Fruit fly (Drosophila melanogaster) whole organism, embryonic: ENCODE results near the gene CG10195.

ENCODE experiments used
- Atf-2 ChIP-seq: fragments of 200-800 bp; sonication (Bioruptor generic); optimal IDR thresholded peaks from 2 replicates; lab custom pipeline; 2016; ENCODE audit warnings: missing biosample characterization, missing genetic modification characterization
- Atf3 ChIP-seq: fragments of 200-800 bp; sonication (Bioruptor generic); optimal IDR thresholded peaks from 3 replicates; lab custom pipeline; 2016; ENCODE audit warnings: missing biosample characterization, missing genetic modification characterization
- Bdp1 ChIP-seq: fragments of 200-800 bp; sonication (Bioruptor generic); optimal IDR thresholded peaks from 3 replicates; lab custom pipeline; 2016; ENCODE audit warnings: missing biosample characterization, missing genetic modification characterization
- CG1024 ChIP-seq: fragments of 200-800 bp; sonication (Bioruptor generic); IDR thresholded peaks from 2 replicates; pipeline ENCODE4 v1.3.6; 2022; ENCODE audit warnings: missing biosample characterization, missing genetic modification characterization
- CG10267 ChIP-seq: fragments of 200-800 bp; sonication (Bioruptor generic); optimal IDR thresholded peaks from 2 replicates; lab custom pipeline; 2018; ENCODE audit warnings: missing biosample characterization, mild to moderate bottlenecking, missing genetic modification characterization, moderate library complexity
- CG13775 ChIP-seq: fragments of 200-800 bp; sonication (Bioruptor generic); optimal IDR thresholded peaks from 3 replicates; lab custom pipeline; 2017; ENCODE audit warnings: missing biosample characterization, mild to moderate bottlenecking, missing genetic modification characterization
- CG14050 ChIP-seq: fragments of 200-800 bp; sonication (Bioruptor generic); IDR thresholded peaks from 3 replicates; pipeline ENCODE4 v1.3.6; 2022; ENCODE audit warnings: missing biosample characterization, missing genetic modification characterization
- CG15073 ChIP-seq: fragments of 200-800 bp; sonication (Bioruptor generic); optimal IDR thresholded peaks from 2 replicates; lab custom pipeline; 2016; ENCODE audit warnings: missing biosample characterization, missing genetic modification characterization
- CG15269 ChIP-seq: fragments of 200-800 bp; sonication (Bioruptor generic); optimal IDR thresholded peaks from 2 replicates; lab custom pipeline; 2018; ENCODE audit warnings: missing biosample characterization, mild to moderate bottlenecking, missing genetic modification characterization, moderate library complexity
- CG15601 ChIP-seq: fragments of 200-800 bp; sonication (Bioruptor generic); optimal IDR thresholded peaks from 3 replicates; lab custom pipeline; 2019; ENCODE audit warnings: missing biosample characterization, mild to moderate bottlenecking, missing genetic modification characterization, moderate library complexity
- CG1603 ChIP-seq: fragments of 200-800 bp; sonication (Bioruptor generic); optimal IDR thresholded peaks from 2 replicates; lab custom pipeline; 2019; ENCODE audit warnings: missing biosample characterization, mild to moderate bottlenecking, missing genetic modification characterization, moderate library complexity
- CG1792 ChIP-seq: fragments of 200-800 bp; sonication (Bioruptor generic); optimal IDR thresholded peaks from 2 replicates; lab custom pipeline; 2016; ENCODE audit warnings: missing biosample characterization, missing genetic modification characterization
- CG3847 ChIP-seq: fragments of 200-800 bp; sonication (Bioruptor generic); IDR thresholded peaks from 2 replicates; pipeline ENCODE4 v1.3.6; 2022; ENCODE audit warnings: missing biosample characterization, missing genetic modification characterization
- CG3995 ChIP-seq: fragments of 200-800 bp; sonication (Bioruptor generic); optimal IDR thresholded peaks from 3 replicates; lab custom pipeline; 2016; ENCODE audit warnings: missing biosample characterization, missing genetic modification characterization
- CG4617 ChIP-seq: fragments of 200-800 bp; sonication (Bioruptor generic); optimal IDR thresholded peaks from 3 replicates; lab custom pipeline; 2016; ENCODE audit warnings: missing biosample characterization, missing genetic modification characterization, borderline replicate concordance
- CG6689 ChIP-seq: fragments of 200-800 bp; sonication (Bioruptor generic); IDR thresholded peaks from 2 replicates; pipeline ENCODE4 v1.3.6; 2022; ENCODE audit warnings: missing biosample characterization, missing genetic modification characterization
- CG7928 ChIP-seq: fragments of 200-800 bp; sonication (Bioruptor generic); optimal IDR thresholded peaks from 2 replicates; lab custom pipeline; 2017; ENCODE audit warnings: missing biosample characterization, mild to moderate bottlenecking, missing genetic modification characterization
- CG8359 ChIP-seq: fragments of 200-800 bp; sonication (Bioruptor generic); optimal IDR thresholded peaks from 2 replicates; lab custom pipeline; 2017; ENCODE audit warnings: missing biosample characterization, mild to moderate bottlenecking, missing genetic modification characterization, borderline replicate concordance
- CG9797 ChIP-seq: fragments of 200-800 bp; sonication (Bioruptor generic); optimal IDR thresholded peaks from 3 replicates; lab custom pipeline; 2018; ENCODE audit warnings: missing biosample characterization, mild to moderate bottlenecking, missing genetic modification characterization
- CoRest ChIP-seq: fragments of 200-800 bp; sonication (Bioruptor generic); optimal IDR thresholded peaks from 3 replicates; lab custom pipeline; 2018; ENCODE audit warnings: missing biosample characterization, mild to moderate bottlenecking, missing genetic modification characterization, moderate library complexity
- Doc2 ChIP-seq: fragments of 200-800 bp; sonication (Bioruptor generic); IDR thresholded peaks from 2 replicates; pipeline ENCODE4 v1.3.6; 2022; ENCODE audit warnings: missing biosample characterization, missing genetic modification characterization
- Ets65A ChIP-seq: fragments of 200-800 bp; sonication (Bioruptor generic); peaks from one replicate; lab custom pipeline; 2016; ENCODE audit warnings: missing biosample characterization, missing genetic modification characterization
- HLH4C ChIP-seq: fragments of 200-800 bp; sonication (Bioruptor generic); IDR thresholded peaks from 3 replicates; pipeline ENCODE4 v1.3.6; 2022; ENCODE audit warnings: missing biosample characterization, missing genetic modification characterization; ENCODE audit not compliant: partially characterized antibody
- HLH54F ChIP-seq: fragments of 200-800 bp; sonication (Bioruptor generic); optimal IDR thresholded peaks from 3 replicates; lab custom pipeline; 2016; ENCODE audit warnings: missing biosample characterization, missing genetic modification characterization
- Hand ChIP-seq: fragments of 200-800 bp; sonication (Bioruptor generic); optimal IDR thresholded peaks from 2 replicates; lab custom pipeline; 2017; ENCODE audit warnings: mild to moderate bottlenecking, missing biosample characterization, missing genetic modification reagents, missing genetic modification characterization
- HmgD ChIP-seq: fragments of 200-800 bp; sonication (Bioruptor generic); optimal IDR thresholded peaks from 3 replicates; lab custom pipeline; 2016; ENCODE audit warnings: missing biosample characterization, missing genetic modification characterization
- Hmr ChIP-seq: fragments of 200-800 bp; sonication (Bioruptor generic); optimal IDR thresholded peaks from 3 replicates; lab custom pipeline; 2017; ENCODE audit warnings: mild to moderate bottlenecking, missing biosample characterization, missing genetic modification reagents, missing genetic modification characterization
- Lim3 ChIP-seq: fragments of 200-800 bp; sonication (Bioruptor generic); IDR thresholded peaks from 2 replicates; pipeline ENCODE4 v1.3.6; 2022; ENCODE audit warnings: missing biosample characterization, missing genetic modification characterization
- Opbp ChIP-seq: fragments of 200-800 bp; sonication (Bioruptor generic); IDR thresholded peaks from 3 replicates; pipeline ENCODE4 v1.3.6; 2022; ENCODE audit warnings: missing biosample characterization, missing genetic modification characterization; ENCODE audit not compliant: partially characterized antibody
- Ptx1 ChIP-seq: fragments of 200-800 bp; sonication (Bioruptor generic); IDR thresholded peaks from 2 replicates; pipeline ENCODE4 v1.3.6; 2022; ENCODE audit warnings: missing biosample characterization, missing genetic modification characterization
- TFAM ChIP-seq: fragments of 200-800 bp; sonication (Bioruptor generic); optimal IDR thresholded peaks from 2 replicates; lab custom pipeline; 2017; ENCODE audit warnings: missing biosample characterization, missing genetic modification characterization, inconsistent platforms
- Usf ChIP-seq: fragments of 200-800 bp; sonication (Bioruptor generic); optimal IDR thresholded peaks from 2 replicates; lab custom pipeline; 2017; ENCODE audit warnings: missing genotype, missing biosample characterization, missing genetic modification characterization
- cg ChIP-seq: fragments of 200-800 bp; sonication (Bioruptor generic); optimal IDR thresholded peaks from 3 replicates; lab custom pipeline; 2019; ENCODE audit warnings: missing biosample characterization, mild to moderate bottlenecking, missing genetic modification characterization, moderate library complexity
- dmrt99B ChIP-seq: fragments of 200-800 bp; sonication (Bioruptor generic); optimal IDR thresholded peaks from 2 replicates; lab custom pipeline; 2018; ENCODE audit warnings: missing biosample characterization, mild to moderate bottlenecking, missing genetic modification characterization, moderate library complexity
- dysf ChIP-seq: fragments of 200-800 bp; sonication (Bioruptor generic); IDR thresholded peaks from 3 replicates; pipeline ENCODE4 v1.3.6; 2022; ENCODE audit warnings: missing biosample characterization, missing genetic modification characterization
- eve ChIP-seq, 2 experiments: fragments of >200 bp; optimal IDR thresholded peaks; 2 replicates each; lab custom pipeline; 2017; ENCODE audit warnings: missing biosample characterization in 2 of 2, missing genetic modification characterization in 2 of 2
- exex ChIP-seq: fragments of 200-800 bp; sonication (Bioruptor generic); optimal IDR thresholded peaks from 4 replicates; lab custom pipeline; 2018; ENCODE audit warnings: missing biosample characterization, mild to moderate bottlenecking, missing genetic modification characterization, moderate library complexity
- gem ChIP-seq: fragments of 200-800 bp; sonication (Bioruptor generic); optimal IDR thresholded peaks from 2 replicates; lab custom pipeline; 2019; ENCODE audit warnings: missing biosample characterization, mild to moderate bottlenecking, missing genetic modification characterization, moderate library complexity
- gfzf ChIP-seq: fragments of 200-800 bp; sonication (Bioruptor generic); optimal IDR thresholded peaks from 2 replicates; lab custom pipeline; 2016; ENCODE audit warnings: missing biosample characterization, mild to moderate bottlenecking, missing genetic modification characterization, moderate library complexity
- lbe ChIP-seq: fragments of 200-800 bp; sonication (Bioruptor generic); optimal IDR thresholded peaks from 2 replicates; lab custom pipeline; 2016; ENCODE audit warnings: missing biosample characterization, mild to moderate bottlenecking, missing genetic modification characterization
- lola ChIP-seq, 3 experiments: fragments of >200 bp in 2 of 3; fragments of 200-800 bp in 1 of 3; sonication (Bioruptor generic) in 1 of 3; optimal IDR thresholded peaks; 2 replicates each; lab custom pipeline; 2017 to 2019; ENCODE audit warnings: missing biosample characterization in 3 of 3, missing genetic modification characterization in 3 of 3, mild to moderate bottlenecking in 1 of 3, moderate library complexity in 1 of 3
- maf-S ChIP-seq: fragments of 200-800 bp; sonication (Bioruptor generic); optimal IDR thresholded peaks from 2 replicates; lab custom pipeline; 2016; ENCODE audit warnings: missing biosample characterization, missing genetic modification characterization
- onecut ChIP-seq: fragments of 200-800 bp; sonication (Bioruptor generic); IDR thresholded peaks from 2 replicates; pipeline ENCODE4 v1.3.6; 2022; ENCODE audit warnings: missing biosample characterization, missing genetic modification characterization
- peb ChIP-seq: fragments of 200-800 bp; sonication (Bioruptor generic); IDR thresholded peaks from 2 replicates; pipeline ENCODE4 v1.3.6; 2022; ENCODE audit warnings: missing biosample characterization, missing genetic modification characterization
- repo ChIP-seq: fragments of 200-800 bp; sonication (Bioruptor generic); optimal IDR thresholded peaks from 2 replicates; lab custom pipeline; 2016; ENCODE audit warnings: missing biosample characterization, missing genetic modification characterization
- scrt ChIP-seq: fragments of 200-800 bp; sonication (Bioruptor generic); optimal IDR thresholded peaks from 2 replicates; lab custom pipeline; 2018; ENCODE audit warnings: missing biosample characterization, mild to moderate bottlenecking, missing genetic modification characterization, moderate library complexity
- trh ChIP-seq: fragments of 200-800 bp; sonication (Bioruptor generic); optimal IDR thresholded peaks from 2 replicates; lab custom pipeline; 2016; ENCODE audit warnings: missing biosample characterization, missing genetic modification characterization
- ttk ChIP-seq: fragments of 200-800 bp; sonication (Bioruptor generic); IDR thresholded peaks from 2 replicates; pipeline ENCODE4 v2.1.2; 2022; ENCODE audit warnings: missing biosample characterization, missing genetic modification characterization
- zen ChIP-seq: fragments of 200-800 bp; sonication (Bioruptor generic); optimal IDR thresholded peaks from 3 replicates; lab custom pipeline; 2018; ENCODE audit warnings: missing biosample characterization, mild to moderate bottlenecking, missing genetic modification characterization, moderate library complexity

CG10195 gene

dm6 chr2L:19439598-19440230, 44.8 kb downstream of the CG10195 start (continued):
- no peak for TF ChIP-seq TFAM (GFP tag; lab: Kevin White, UChicago)
- TF ChIP-seq exex, result peak; percentile 25
- no peak for TF ChIP-seq zen (tag; lab: Kevin White, UChicago)
- TF ChIP-seq Opbp (GFP tag; lab: Robert Waterston, UW), result no peak
- peak; percentile 62 for TF ChIP-seq Bdp1
- peak; percentile 46 for TF ChIP-seq repo
- TF ChIP-seq CG1603 (tag; lab: Kevin White, UChicago), result peak; percentile 92
- TF ChIP-seq CG1792, result peak; percentile 31
- TF ChIP-seq Usf (GFP tag; lab: Kevin White, UChicago), result peak; percentile 72
- peak; percentile 96 for TF ChIP-seq CG15269
- TF ChIP-seq scrt, result peak; percentile 70
- peak; percentile 66; the same call in 1 of the 2 replicates for TF ChIP-seq Lim3
- TF ChIP-seq dysf (GFP tag; lab: Robert Waterston, UW), result peak; percentile 84
- TF ChIP-seq gfzf (GFP tag; lab: Kevin White, UChicago), result no peak
- TF ChIP-seq Hand (GFP tag; lab: Kevin White, UChicago), result no peak
- no peak for TF ChIP-seq CG15073 (GFP tag; lab: Kevin White, UChicago)
- peak; percentile 97 for TF ChIP-seq Ets65A (GFP tag; lab: Kevin White, UChicago)
- peak; percentile 57 for TF ChIP-seq CG10267 (tag; lab: Kevin White, UChicago)
- TF ChIP-seq Atf-2, result peak; percentile 44
- TF ChIP-seq HLH4C (GFP tag; lab: Robert Waterston, UW), result no peak
- peak; percentile 47 for TF ChIP-seq CG8359
- TF ChIP-seq dmrt99B (tag; lab: Kevin White, UChicago), result peak; percentile 92
- no peak for TF ChIP-seq Doc2 (GFP tag; lab: Robert Waterston, UW)
- peak; percentile 93 for TF ChIP-seq CG15601
- TF ChIP-seq Ptx1 (GFP tag; lab: Robert Waterston, UW), result peak; percentile 79
- peak; percentile 84 for TF ChIP-seq gem (tag; lab: Kevin White, UChicago)
- peak; percentile 74 for TF ChIP-seq CG6689 (GFP tag; lab: Robert Waterston, UW)
- TF ChIP-seq CG3847 (GFP tag; lab: Robert Waterston, UW), result peak; percentile 90
- no peak for TF ChIP-seq CG9797 (GFP tag; lab: Kevin White, UChicago)
- no peak for TF ChIP-seq eve (GFP tag; optimal IDR thresholded peaks at IDR 0.05; lab: Kevin White, UChicago)
- peak; percentile 90 for TF ChIP-seq onecut (GFP tag; lab: Robert Waterston, UW)
- peak; percentile 71 for TF ChIP-seq Hmr (GFP tag; lab: Kevin White, UChicago)
- TF ChIP-seq CG7928 (GFP tag; lab: Kevin White, UChicago), result peak; percentile 24
- peak; percentile 74 for TF ChIP-seq CG13775 (GFP tag; lab: Kevin White, UChicago)
- TF ChIP-seq HmgD (GFP tag; lab: Kevin White, UChicago), result no peak
- peak; percentile 77 for TF ChIP-seq ttk (GFP tag; lab: Robert Waterston, UW)
- no peak for TF ChIP-seq cg
- peak; percentile 88 for TF ChIP-seq HLH54F (GFP tag; lab: Kevin White, UChicago)
- peak in 1 of 3 experiments; percentile 68 for TF ChIP-seq lola (GFP tag; optimal IDR thresholded peaks at IDR 0.05; lab: Kevin White, UChicago)
- TF ChIP-seq maf-S (GFP tag; lab: Kevin White, UChicago), result peak; percentile 89
- peak; percentile 58 for TF ChIP-seq Atf3 (GFP tag; lab: Kevin White, UChicago)
- TF ChIP-seq CG1024, result peak; percentile 83
- peak; percentile 93 for TF ChIP-seq CoRest (tag; lab: Kevin White, UChicago)
- TF ChIP-seq CG14050 (GFP tag; lab: Robert Waterston, UW), result peak; percentile 93
- TF ChIP-seq lbe (GFP tag; lab: Kevin White, UChicago), result no peak
- TF ChIP-seq peb (GFP tag; lab: Robert Waterston, UW), result peak; percentile 21; the same call in 1 of the 2 replicates
- TF ChIP-seq trh (GFP tag; lab: Kevin White, UChicago), result peak; percentile 25
- peak; percentile 7 for TF ChIP-seq CG3995
- TF ChIP-seq CG4617 (GFP tag; lab: Kevin White, UChicago), result no peak
